Worm (Caenorhabditis elegans) whole organism, young adult: ENCODE results near the gene nmur-3.

Experiments
- B0019.2 ChIP-seq: fragments of 200-800 bp; sonication (Bioruptor generic); conservative IDR thresholded peaks from 2 replicates; pipeline ENCODE4 v1.3.6; 2022; ENCODE audit warnings: missing genetic modification reagents, missing genetic modification characterization, missing compliant biosample characterization
- F22D6.2 ChIP-seq: sonication (generic microtip); optimal IDR thresholded peaks from 2 replicates; lab custom pipeline; 2016; ENCODE audit warnings: mild to moderate bottlenecking, missing genetic modification characterization, missing compliant biosample characterization
- F23B12.7 ChIP-seq: sonication (generic microtip); optimal IDR thresholded peaks from 2 replicates; lab custom pipeline; 2017; ENCODE audit warnings: missing genetic modification characterization, mild to moderate bottlenecking, missing compliant biosample characterization, antibody characterized with exemption, moderate library complexity; ENCODE audit not compliant: insufficient read depth
- F55B11.4 ChIP-seq: sonication (generic microtip); optimal IDR thresholded peaks from 2 replicates; lab custom pipeline; 2016; ENCODE audit warnings: missing compliant biosample characterization, missing genetic modification characterization, borderline replicate concordance; ENCODE audit not compliant: insufficient read depth
- K11D2.4 ChIP-seq: fragments of 200-800 bp; sonication (Bioruptor generic); IDR thresholded peaks from 2 replicates; pipeline ENCODE4 v1.3.6; 2022; ENCODE audit warnings: missing genetic modification reagents, missing genetic modification characterization, missing compliant biosample characterization
- K12H6.12 ChIP-seq: fragments of 200-800 bp; sonication (Bioruptor generic); optimal IDR thresholded peaks from 2 replicates; lab custom pipeline; 2018; ENCODE audit warnings: mild to moderate bottlenecking, missing genetic modification characterization, missing compliant biosample characterization
- aptf-2 ChIP-seq: fragments of 200-800 bp; sonication (Bioruptor generic); conservative IDR thresholded peaks from 2 replicates; pipeline ENCODE4 v1.3.6; 2022; ENCODE audit warnings: missing genetic modification reagents, missing genetic modification characterization, missing compliant biosample characterization
- atf-7 ChIP-seq: sonication (generic microtip); optimal IDR thresholded peaks from 2 replicates; lab custom pipeline; 2017; ENCODE audit warnings: mild to moderate bottlenecking, missing genetic modification characterization, missing compliant biosample characterization
- athp-1 ChIP-seq: sonication (generic microtip); optimal IDR thresholded peaks from 2 replicates; lab custom pipeline; 2017; ENCODE audit warnings: mild to moderate bottlenecking, missing genetic modification characterization, missing compliant biosample characterization
- attf-6 ChIP-seq: fragments of 200-800 bp; sonication (Bioruptor generic); IDR thresholded peaks from 2 replicates; pipeline ENCODE4 v1.3.6; 2022; ENCODE audit warnings: missing genetic modification reagents, missing genetic modification characterization, missing compliant biosample characterization
- bed-1 ChIP-seq: fragments of 200-800 bp; sonication (Bioruptor generic); IDR thresholded peaks from 2 replicates; pipeline ENCODE4 v1.3.6; 2022; ENCODE audit warnings: missing genetic modification reagents, missing genetic modification characterization, missing compliant biosample characterization
- cebp-1 ChIP-seq, 2 experiments: fragments of 200-800 bp in 1 of 2; sonication (Bioruptor generic) in 1 of 2; sonication (generic microtip) in 1 of 2; IDR thresholded peaks in 1 of 2; optimal IDR thresholded peaks in 1 of 2; 2 replicates each; pipeline versions ENCODE4 v1.3.6 to Lab custom; 2017 to 2022; ENCODE audit warnings: missing compliant biosample characterization in 2 of 2, missing genetic modification characterization in 2 of 2, mild to moderate bottlenecking in 1 of 2, missing genetic modification reagents in 1 of 2, moderate library complexity in 1 of 2
- cebp-2 ChIP-seq: fragments of 200-800 bp; sonication (Bioruptor generic); IDR thresholded peaks from 2 replicates; pipeline ENCODE4 v1.3.6; 2022; ENCODE audit warnings: missing genetic modification characterization, missing compliant biosample characterization
- ceh-100 ChIP-seq: fragments of 200-800 bp; sonication (Bioruptor generic); IDR thresholded peaks from 2 replicates; pipeline ENCODE4 v1.3.6; 2022; ENCODE audit warnings: missing genetic modification reagents, missing genetic modification characterization, missing compliant biosample characterization
- ceh-91 ChIP-seq: fragments of 200-800 bp; sonication (Bioruptor generic); IDR thresholded peaks from 2 replicates; pipeline ENCODE4 v1.3.6; 2022; ENCODE audit warnings: missing genetic modification reagents, missing genetic modification characterization, missing compliant biosample characterization
- dox-1 ChIP-seq: fragments of 200-800 bp; sonication (Bioruptor generic); IDR thresholded peaks from 2 replicates; pipeline ENCODE4 v1.3.6; 2022; ENCODE audit warnings: missing genetic modification reagents, missing genetic modification characterization, missing compliant biosample characterization
- egl-44 ChIP-seq: fragments of 200-800 bp; sonication (Bioruptor generic); IDR thresholded peaks from 2 replicates; pipeline ENCODE4 v1.3.6; 2022; ENCODE audit warnings: missing genetic modification reagents, missing genetic modification characterization, missing compliant biosample characterization
- egrh-3 ChIP-seq: fragments of 200-800 bp; sonication (Bioruptor generic); IDR thresholded peaks from 2 replicates; pipeline ENCODE4 v1.3.6; 2022; ENCODE audit warnings: missing genetic modification reagents, missing genetic modification characterization, missing compliant biosample characterization
- fkh-3 ChIP-seq: sonication (generic microtip); optimal IDR thresholded peaks from 2 replicates; lab custom pipeline; 2016; ENCODE audit warnings: mild to moderate bottlenecking, missing genetic modification characterization, missing compliant biosample characterization
- gei-17 ChIP-seq: fragments of 200-800 bp; sonication (Bioruptor generic); optimal IDR thresholded peaks from 2 replicates; lab custom pipeline; 2018; ENCODE audit warnings: mild to moderate bottlenecking, missing genetic modification characterization, missing compliant biosample characterization
- hmg-1.2 ChIP-seq: fragments of 200-800 bp; sonication (Bioruptor generic); IDR thresholded peaks from 2 replicates; pipeline ENCODE4 v1.3.6; 2022; ENCODE audit warnings: missing genetic modification reagents, missing genetic modification characterization, missing compliant biosample characterization
- hmg-20 ChIP-seq: fragments of 200-800 bp; sonication (Bioruptor generic); IDR thresholded peaks from 2 replicates; pipeline ENCODE4 v1.3.6; 2022; ENCODE audit warnings: missing genetic modification reagents, missing genetic modification characterization, missing compliant biosample characterization
- lag-1 ChIP-seq: fragments of 200-800 bp; sonication (Bioruptor generic); IDR thresholded peaks from 2 replicates; pipeline ENCODE4 v1.3.6; 2022; ENCODE audit warnings: missing genetic modification reagents, missing genetic modification characterization, missing compliant biosample characterization
- let-607 ChIP-seq, 2 experiments: fragments of 200-800 bp in 1 of 2; sonication (Bioruptor generic) in 1 of 2; sonication (generic microtip) in 1 of 2; optimal IDR thresholded peaks; 2 replicates each; lab custom pipeline; 2016 to 2018; ENCODE audit warnings: mild to moderate bottlenecking in 2 of 2, missing compliant biosample characterization in 2 of 2, missing genetic modification characterization in 2 of 2, moderate library complexity in 2 of 2, missing genotype in 1 of 2
- lir-1 ChIP-seq: fragments of 200-800 bp; sonication (Bioruptor generic); conservative IDR thresholded peaks from 2 replicates; pipeline ENCODE4 v1.3.6; 2022; ENCODE audit warnings: missing genetic modification reagents, missing genetic modification characterization, missing compliant biosample characterization
- mcd-1 ChIP-seq: fragments of 200-800 bp; sonication (Bioruptor generic); IDR thresholded peaks from 2 replicates; pipeline ENCODE4 v1.3.6; 2022; ENCODE audit warnings: missing genetic modification reagents, missing genetic modification characterization, missing compliant biosample characterization
- nhr-80 ChIP-seq: sonication (generic microtip); optimal IDR thresholded peaks from 2 replicates; lab custom pipeline; 2016; ENCODE audit warnings: missing genetic modification characterization, missing compliant biosample characterization
- pbrm-1 ChIP-seq: fragments of 200-800 bp; sonication (Bioruptor generic); IDR thresholded peaks from 2 replicates; pipeline ENCODE4 v1.3.6; 2022; ENCODE audit warnings: missing genetic modification reagents, missing genetic modification characterization, missing compliant biosample characterization
- rpc-1 ChIP-seq, 2 experiments: fragments of 150-350 bp in 1 of 2; sonication (generic microtip) in 1 of 2; optimal IDR thresholded peaks; 2 replicates each; lab custom pipeline; 2014 to 2018; ENCODE audit warnings: missing biosample characterization in 1 of 2, missing genetic modification characterization in 1 of 2, missing genetic modification reagents in 1 of 2, missing genotype in 1 of 2
- sdz-38 ChIP-seq: sonication (generic microtip); optimal IDR thresholded peaks from 2 replicates; lab custom pipeline; 2016; ENCODE audit warnings: missing genotype, missing genetic modification characterization, missing compliant biosample characterization
- sptf-2 ChIP-seq: fragments of 200-800 bp; sonication (Bioruptor generic); optimal IDR thresholded peaks from 2 replicates; lab custom pipeline; 2018; ENCODE audit warnings: mild to moderate bottlenecking, missing genetic modification characterization, missing compliant biosample characterization
- unc-62 ChIP-seq: fragments of 150-350 bp; optimal IDR thresholded peaks from 2 replicates; lab custom pipeline; 2014; ENCODE audit warnings: missing biosample characterization, missing genetic modification reagents, missing genetic modification characterization
- zim-3 ChIP-seq: sonication (generic microtip); optimal IDR thresholded peaks from 2 replicates; lab custom pipeline; 2017; ENCODE audit warnings: mild to moderate bottlenecking, missing genetic modification characterization, moderate library complexity, missing compliant biosample characterization
- ztf-18 ChIP-seq: sonication (generic microtip); optimal IDR thresholded peaks from 2 replicates; lab custom pipeline; 2016; ENCODE audit warnings: missing genotype, mild to moderate bottlenecking, missing genetic modification characterization, missing compliant biosample characterization
- ztf-26 ChIP-seq: sonication (generic microtip); optimal IDR thresholded peaks from 2 replicates; lab custom pipeline; 2017; ENCODE audit warnings: missing genetic modification characterization, missing compliant biosample characterization
- ztf-3 ChIP-seq: fragments of 200-800 bp; sonication (Bioruptor generic); optimal IDR thresholded peaks from 2 replicates; lab custom pipeline; 2018; ENCODE audit warnings: mild to moderate bottlenecking, missing genetic modification characterization, missing compliant biosample characterization
- ztf-6 ChIP-seq: fragments of 200-800 bp; sonication (Bioruptor generic); IDR thresholded peaks from 2 replicates; pipeline ENCODE4 v1.3.6; 2022; ENCODE audit warnings: missing genetic modification reagents, missing genetic modification characterization, missing compliant biosample characterization

nmur-3 gene

DNA sequence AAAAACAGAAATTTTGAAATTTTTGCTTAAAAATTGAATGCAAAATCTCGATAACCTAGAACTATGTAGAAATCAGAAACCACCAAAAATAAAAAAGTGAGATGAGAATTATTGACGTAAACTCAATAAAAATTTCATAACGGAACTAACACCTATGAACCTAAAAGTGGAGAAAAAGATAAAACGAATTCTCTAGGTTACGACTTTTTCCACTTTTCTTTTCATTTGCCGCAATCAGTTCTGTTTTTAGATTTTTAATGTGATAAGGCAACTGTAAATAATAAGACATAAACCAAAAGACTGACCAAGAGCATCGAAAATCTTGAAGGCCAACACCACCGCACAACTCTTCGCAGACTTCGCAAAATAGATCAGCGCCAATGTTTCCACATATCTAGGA is 35.7 kb downstream of the nmur-3 start:
- TF ChIP-seq ceh-91 (no peak), unc-62 (GFP tag; lab: Kevin White, UChicago) (no peak), bed-1 (GFP tag; lab: Robert Waterston, UW) (no peak), egrh-3 (GFP tag; lab: Robert Waterston, UW) (no peak), aptf-2 (GFP tag; lab: Robert Waterston, UW) (no peak), ztf-6 (no peak), F55B11.4 (no peak), hmg-20 (no peak), athp-1 (tag; lab: Kevin White, UChicago) (no peak), cebp-2 (GFP tag; lab: Robert Waterston, UW) (no peak), attf-6 (no peak), ztf-3 (GFP tag; lab: Kevin White, UChicago) (no peak), lag-1 (GFP tag; lab: Robert Waterston, UW) (no peak), fkh-3 (no peak)

DNA sequence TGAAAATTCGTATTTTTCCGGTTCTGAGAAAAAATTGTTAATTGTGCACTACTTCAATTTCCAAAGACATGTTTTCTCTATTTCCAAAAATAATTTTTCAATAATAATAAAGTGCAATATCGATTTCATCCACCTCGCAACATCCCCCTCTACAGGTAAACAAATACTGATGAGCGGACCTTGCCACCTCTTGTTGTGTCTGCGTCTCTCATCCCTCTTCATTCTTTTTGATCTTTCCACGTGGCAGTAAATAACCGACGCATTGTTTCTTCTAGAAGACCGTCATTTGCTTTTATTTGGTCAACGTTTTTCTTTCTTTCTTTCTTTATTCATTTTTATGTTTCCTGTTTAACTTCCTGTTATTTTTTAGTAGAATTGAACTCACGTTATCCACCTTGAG is 36.9 kb downstream of the nmur-3 start:
- no peak for TF ChIP-seq ceh-100 (GFP tag; lab: Robert Waterston, UW)
- peak; percentile 41; the same call in 1 of the 2 replicates for TF ChIP-seq hmg-1.2 (GFP tag; lab: Robert Waterston, UW)

DNA sequence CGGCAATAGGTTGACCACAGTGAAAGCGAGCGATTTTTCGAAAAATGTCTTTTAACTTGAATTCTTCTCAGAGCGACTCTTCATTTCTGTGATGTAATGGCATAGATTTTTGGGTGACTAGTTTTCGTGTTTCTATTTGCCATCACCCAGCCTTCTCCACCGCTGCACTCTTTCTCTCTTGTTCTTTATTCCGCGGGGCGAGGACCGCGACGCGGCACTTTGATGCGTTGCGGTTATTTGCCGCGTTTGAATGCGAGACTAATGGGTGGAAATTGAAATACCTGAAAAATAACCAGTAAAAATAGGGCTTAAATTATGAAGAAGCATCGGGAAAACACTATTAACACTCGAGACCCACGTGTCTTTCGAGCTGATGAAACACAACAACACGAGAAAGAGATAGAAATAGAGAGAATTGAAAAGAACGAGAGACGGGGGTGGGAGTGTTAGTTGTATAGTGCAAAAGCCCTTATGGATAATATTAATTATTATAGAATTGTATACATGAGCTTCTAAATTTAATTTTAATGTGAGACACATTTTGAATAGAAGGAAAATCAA is 37.9 kb downstream of the nmur-3 start, which contains the start of gene dgk-2:
Gene dgk-2 (minus strand): TSS at position 281 of the 561 bp plus-strand sequence.
- TF ChIP-seq let-607 (tag; optimal IDR thresholded peaks at IDR 0.05; lab: Kevin White, UChicago) (no peak), sdz-38 (tag; lab: Kevin White, UChicago) (no peak), sptf-2 (no peak), egl-44 (GFP tag; lab: Robert Waterston, UW) (no peak), gei-17 (GFP tag; lab: Kevin White, UChicago) (no peak), ztf-26 (no peak), ztf-18 (tag; lab: Kevin White, UChicago) (no peak), mcd-1 (GFP tag; lab: Robert Waterston, UW) (no peak), pbrm-1 (no peak), cebp-1 (GFP tag; IDR thresholded peaks at IDR 0.05; lab: Robert Waterston, UW) (no peak), cebp-1 (tag; optimal IDR thresholded peaks at IDR 0.05; lab: Kevin White, UChicago) (peak; percentile 47), K12H6.12 (peak; percentile 4), F23B12.7 (tag; lab: Kevin White, UChicago) (no peak), hmg-20 (no peak)

DNA sequence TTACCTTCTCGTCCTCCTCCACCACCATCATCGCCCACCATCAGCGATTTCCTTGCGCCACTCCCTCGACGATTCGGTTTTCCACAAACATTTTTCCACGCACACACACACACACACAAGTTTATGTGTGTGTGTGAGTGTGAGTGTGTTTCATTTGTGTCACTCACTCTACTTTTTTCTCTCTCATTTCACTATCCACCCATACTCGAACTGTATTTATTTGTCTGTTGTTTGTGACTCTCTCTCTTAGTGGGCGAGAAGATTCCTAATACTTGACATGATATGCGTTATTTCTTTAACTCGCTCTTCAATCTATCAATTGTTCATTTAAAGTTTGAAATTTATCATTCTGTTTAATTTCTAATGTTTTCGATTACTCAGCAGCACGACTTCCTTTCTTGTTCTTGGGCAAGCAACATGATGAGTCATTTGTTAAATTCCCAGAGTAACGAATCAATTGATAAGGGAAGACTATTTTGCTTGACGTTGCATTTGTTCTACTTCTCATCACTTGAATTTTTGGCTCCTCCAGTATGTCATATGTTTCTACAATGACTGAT is 40.9 kb downstream of the nmur-3 start:
- TF ChIP-seq egl-44 (GFP tag; lab: Robert Waterston, UW) = no peak
- TF ChIP-seq K11D2.4 (GFP tag; lab: Robert Waterston, UW) = no peak; the same call in 1 of the 2 replicates
- no peak for TF ChIP-seq rpc-1 (optimal IDR thresholded peaks at IDR 0.05; lab: Kevin White, UChicago)
- TF ChIP-seq rpc-1 (tag; optimal IDR thresholded peaks at IDR 0.05; lab: Kevin White, UChicago) = no peak
- TF ChIP-seq F22D6.2 (tag; lab: Kevin White, UChicago) = no peak
- no peak for TF ChIP-seq B0019.2 (GFP tag; lab: Robert Waterston, UW)
- no peak for TF ChIP-seq zim-3 (tag; lab: Kevin White, UChicago)
- peak; percentile 64 for TF ChIP-seq nhr-80
- peak; percentile 23; the same call in 1 of the 2 replicates for TF ChIP-seq lir-1 (GFP tag; lab: Robert Waterston, UW)
- peak; percentile 19; the same call in 1 of the 2 replicates for TF ChIP-seq dox-1 (GFP tag; lab: Robert Waterston, UW)
- peak; percentile 1 for TF ChIP-seq atf-7
- TF ChIP-seq cebp-1 (GFP tag; IDR thresholded peaks at IDR 0.05; lab: Robert Waterston, UW) = no peak
- peak; percentile 9 for TF ChIP-seq cebp-1 (tag; optimal IDR thresholded peaks at IDR 0.05; lab: Kevin White, UChicago)
